Fruit fly (Drosophila melanogaster) whole organism, embryonic: ENCODE data around the gene CG42259.

Source experiments
- Atf-2 ChIP-seq: fragments of 200-800 bp; sonication (Bioruptor generic); optimal IDR thresholded peaks from 2 replicates; lab custom pipeline; 2016; ENCODE audit warnings: missing biosample characterization, missing genetic modification characterization
- CG12104 ChIP-seq: fragments of 200-800 bp; sonication (Bioruptor generic); optimal IDR thresholded peaks from 3 replicates; lab custom pipeline; 2016; ENCODE audit warnings: missing biosample characterization, missing genetic modification characterization
- CG12219 ChIP-seq: fragments of 200-800 bp; sonication (Bioruptor generic); optimal IDR thresholded peaks from 3 replicates; lab custom pipeline; 2018; ENCODE audit warnings: missing biosample characterization, mild to moderate bottlenecking, missing genetic modification characterization
- CG13296 ChIP-seq: fragments of 200-800 bp; sonication (Bioruptor generic); optimal IDR thresholded peaks from 3 replicates; lab custom pipeline; 2018; ENCODE audit warnings: missing biosample characterization, mild to moderate bottlenecking, missing genetic modification characterization
- CG14710 ChIP-seq: fragments of 200-800 bp; sonication (Bioruptor generic); optimal IDR thresholded peaks from 3 replicates; lab custom pipeline; 2019; ENCODE audit warnings: missing biosample characterization, mild to moderate bottlenecking, missing genetic modification characterization, moderate library complexity
- CG15269 ChIP-seq: fragments of 200-800 bp; sonication (Bioruptor generic); optimal IDR thresholded peaks from 2 replicates; lab custom pipeline; 2018; ENCODE audit warnings: missing biosample characterization, mild to moderate bottlenecking, missing genetic modification characterization, moderate library complexity
- CG15696 ChIP-seq: fragments of 200-800 bp; sonication (Bioruptor generic); optimal IDR thresholded peaks from 2 replicates; lab custom pipeline; 2019; ENCODE audit warnings: missing biosample characterization, mild to moderate bottlenecking, missing genetic modification characterization, moderate library complexity
- CG17328 ChIP-seq: fragments of 200-800 bp; sonication (Bioruptor generic); IDR thresholded peaks from 2 replicates; pipeline ENCODE4 v1.3.6; 2022; ENCODE audit warnings: missing biosample characterization, missing genetic modification characterization
- CG17912 ChIP-seq: fragments of 200-800 bp; sonication (Bioruptor generic); optimal IDR thresholded peaks from 2 replicates; lab custom pipeline; 2018; ENCODE audit warnings: missing biosample characterization, mild to moderate bottlenecking, missing genetic modification characterization
- CG30431 ChIP-seq: fragments of 200-800 bp; sonication (Bioruptor generic); optimal IDR thresholded peaks from 2 replicates; lab custom pipeline; 2017; ENCODE audit warnings: missing biosample characterization, missing genetic modification characterization
- CG34224 ChIP-seq: fragments of 200-800 bp; sonication (Bioruptor generic); IDR thresholded peaks from 3 replicates; pipeline ENCODE4 v1.3.6; 2022; ENCODE audit warnings: missing biosample characterization, missing genetic modification characterization; ENCODE audit not compliant: partially characterized antibody
- CG42726 ChIP-seq: fragments of 200-800 bp; sonication (Bioruptor generic); IDR thresholded peaks from 2 replicates; pipeline ENCODE4 v1.3.6; 2022; ENCODE audit warnings: missing biosample characterization, missing genetic modification characterization; ENCODE audit not compliant: partially characterized antibody
- CG4707 ChIP-seq: fragments of 200-800 bp; sonication (Bioruptor generic); optimal IDR thresholded peaks from 2 replicates; lab custom pipeline; 2018; ENCODE audit warnings: missing biosample characterization, mild to moderate bottlenecking, missing genetic modification characterization, moderate library complexity
- CG6791 ChIP-seq: fragments of 200-800 bp; sonication (Bioruptor generic); IDR thresholded peaks from 3 replicates; pipeline ENCODE4 v1.3.6; 2022; ENCODE audit warnings: missing biosample characterization, missing genetic modification characterization; ENCODE audit not compliant: partially characterized antibody
- CG6813 ChIP-seq: fragments of 200-800 bp; sonication (Bioruptor generic); optimal IDR thresholded peaks from 2 replicates; lab custom pipeline; 2017; ENCODE audit warnings: missing biosample characterization, missing genetic modification characterization, mild to moderate bottlenecking, moderate library complexity, missing genetic modification reagents
- CG7786 ChIP-seq: fragments of 200-800 bp; sonication (Bioruptor generic); optimal IDR thresholded peaks from 2 replicates; lab custom pipeline; 2016; ENCODE audit warnings: missing biosample characterization, missing genetic modification characterization
- CG7987 ChIP-seq: fragments of 200-800 bp; sonication (Bioruptor generic); optimal IDR thresholded peaks from 2 replicates; lab custom pipeline; 2018; ENCODE audit warnings: missing biosample characterization, mild to moderate bottlenecking, missing genetic modification characterization, moderate library complexity
- CG9437 ChIP-seq: fragments of 200-800 bp; sonication (Bioruptor generic); optimal IDR thresholded peaks from 2 replicates; lab custom pipeline; 2018; ENCODE audit warnings: missing biosample characterization, mild to moderate bottlenecking, missing genetic modification characterization
- CG9727 ChIP-seq: fragments of 200-800 bp; sonication (Bioruptor generic); optimal IDR thresholded peaks from 3 replicates; lab custom pipeline; 2017; ENCODE audit warnings: missing biosample characterization, mild to moderate bottlenecking, missing genetic modification characterization
- Dp ChIP-seq: fragments of 200-800 bp; sonication (Bioruptor generic); optimal IDR thresholded peaks from 2 replicates; lab custom pipeline; 2018; ENCODE audit warnings: missing biosample characterization, mild to moderate bottlenecking, missing genetic modification characterization, moderate library complexity
- ERR ChIP-seq: fragments of 200-800 bp; sonication (Bioruptor generic); optimal IDR thresholded peaks from 2 replicates; lab custom pipeline; 2016; ENCODE audit warnings: missing biosample characterization, missing genetic modification characterization
- Hr51 ChIP-seq, 2 experiments: fragments of 200-800 bp; sonication (Bioruptor generic); optimal IDR thresholded peaks; 2 replicates in 1 of 2; 3 replicates in 1 of 2; lab custom pipeline; 2016 to 2018; ENCODE audit warnings: missing biosample characterization in 2 of 2, missing genetic modification characterization in 2 of 2, mild to moderate bottlenecking in 1 of 2, moderate library complexity in 1 of 2
- Lhr ChIP-seq: fragments of 200-800 bp; sonication (Bioruptor generic); optimal IDR thresholded peaks from 3 replicates; lab custom pipeline; 2017; ENCODE audit warnings: mild to moderate bottlenecking, missing biosample characterization, missing genetic modification reagents, missing genetic modification characterization
- Med ChIP-seq: fragments of 200-800 bp; sonication (Bioruptor generic); peaks from one replicate; lab custom pipeline; 2016; ENCODE audit warnings: missing biosample characterization, missing genetic modification characterization, mild to moderate bottlenecking, inconsistent platforms, moderate library complexity
- Mrtf ChIP-seq: fragments of 200-800 bp; sonication (Bioruptor generic); IDR thresholded peaks from 3 replicates; pipeline ENCODE4 v1.3.6; 2022; ENCODE audit warnings: missing biosample characterization, missing genetic modification characterization
- Myb ChIP-seq: fragments of 200-800 bp; sonication (Bioruptor generic); optimal IDR thresholded peaks from 2 replicates; lab custom pipeline; 2016; ENCODE audit warnings: missing biosample characterization, missing genetic modification characterization
- Nf-YC ChIP-seq: fragments of 200-800 bp; optimal IDR thresholded peaks from 3 replicates; lab custom pipeline; 2019; ENCODE audit warnings: missing biosample characterization, mild to moderate bottlenecking, missing genetic modification characterization, moderate library complexity
- Oli ChIP-seq: fragments of 200-800 bp; sonication (Bioruptor generic); optimal IDR thresholded peaks from 2 replicates; lab custom pipeline; 2018; ENCODE audit warnings: missing biosample characterization, mild to moderate bottlenecking, missing genetic modification characterization, moderate library complexity
- Opbp ChIP-seq: fragments of 200-800 bp; sonication (Bioruptor generic); IDR thresholded peaks from 3 replicates; pipeline ENCODE4 v1.3.6; 2022; ENCODE audit warnings: missing biosample characterization, missing genetic modification characterization; ENCODE audit not compliant: partially characterized antibody
- Scr ChIP-seq: fragments of 200-800 bp; sonication (Bioruptor generic); IDR thresholded peaks from 2 replicates; pipeline ENCODE4 v1.3.6; 2022; ENCODE audit warnings: missing biosample characterization, missing genetic modification characterization; ENCODE audit not compliant: partially characterized antibody
- YL-1 ChIP-seq: fragments of 200-800 bp; sonication (Bioruptor generic); optimal IDR thresholded peaks from 3 replicates; lab custom pipeline; 2017; ENCODE audit warnings: missing biosample characterization, mild to moderate bottlenecking, missing genetic modification characterization
- amos ChIP-seq: fragments of 200-800 bp; sonication (Bioruptor generic); IDR thresholded peaks from 2 replicates; pipeline ENCODE4 v1.3.6; 2022; ENCODE audit warnings: missing biosample characterization, missing genetic modification characterization; ENCODE audit not compliant: partially characterized antibody
- ci ChIP-seq: fragments of 200-800 bp; sonication (Bioruptor generic); IDR thresholded peaks from 3 replicates; pipeline ENCODE4 v1.3.6; 2022; ENCODE audit warnings: missing biosample characterization, missing genetic modification characterization
- dati ChIP-seq: fragments of 200-800 bp; sonication (Bioruptor generic); IDR thresholded peaks from 2 replicates; pipeline ENCODE4 v1.3.6; 2022; ENCODE audit warnings: missing biosample characterization, missing genetic modification characterization
- dm ChIP-seq: fragments of 200-800 bp; sonication (Bioruptor generic); optimal IDR thresholded peaks from 3 replicates; lab custom pipeline; 2016; ENCODE audit warnings: missing biosample characterization, missing genetic modification characterization
- hb ChIP-seq: fragments of 200-800 bp; sonication (Bioruptor generic); IDR thresholded peaks from 3 replicates; pipeline ENCODE4 v1.3.6; 2022; ENCODE audit warnings: missing biosample characterization, missing genetic modification characterization; ENCODE audit not compliant: partially characterized antibody
- hkb ChIP-seq, 2 experiments: fragments of 200-800 bp in 1 of 2; fragments of >200 bp in 1 of 2; sonication (Bioruptor generic) in 1 of 2; IDR thresholded peaks in 1 of 2; optimal IDR thresholded peaks in 1 of 2; 2 replicates each; pipeline versions ENCODE4 v1.3.6 to Lab custom; 2017 to 2022; ENCODE audit warnings: missing biosample characterization in 1 of 2, missing genetic modification characterization in 1 of 2
- ind ChIP-seq: fragments of 200-800 bp; sonication (Bioruptor generic); optimal IDR thresholded peaks from 3 replicates; lab custom pipeline; 2016; ENCODE audit warnings: missing biosample characterization, missing genetic modification characterization
- inv ChIP-seq: fragments of 200-800 bp; sonication (Bioruptor generic); IDR thresholded peaks from 2 replicates; pipeline ENCODE4 v1.3.6; 2022; ENCODE audit warnings: missing biosample characterization, missing genetic modification characterization; ENCODE audit not compliant: partially characterized antibody
- kni ChIP-seq: fragments of 200-800 bp; sonication (Bioruptor generic); optimal IDR thresholded peaks from 3 replicates; lab custom pipeline; 2017; ENCODE audit warnings: mild to moderate bottlenecking, missing biosample characterization, missing genetic modification reagents, missing genetic modification characterization
- lab ChIP-seq: fragments of 200-800 bp; sonication (Bioruptor generic); optimal IDR thresholded peaks from 3 replicates; lab custom pipeline; 2017; ENCODE audit warnings: missing biosample characterization, missing genetic modification characterization, mild to moderate bottlenecking, moderate library complexity, missing genetic modification reagents
- mirr ChIP-seq: fragments of 200-800 bp; sonication (Bioruptor generic); optimal IDR thresholded peaks from 3 replicates; lab custom pipeline; 2018; ENCODE audit warnings: missing biosample characterization, mild to moderate bottlenecking, missing genetic modification characterization
- pros ChIP-seq: fragments of 200-800 bp; sonication (Bioruptor generic); optimal IDR thresholded peaks from 3 replicates; lab custom pipeline; 2019; ENCODE audit warnings: missing biosample characterization, mild to moderate bottlenecking, missing genetic modification characterization, moderate library complexity
- sr ChIP-seq: fragments of 200-800 bp; sonication (Bioruptor generic); IDR thresholded peaks from 3 replicates; pipeline ENCODE4 v1.3.6; 2022; ENCODE audit warnings: missing biosample characterization, missing genetic modification characterization
- stwl ChIP-seq: fragments of 200-800 bp; sonication (Bioruptor generic); optimal IDR thresholded peaks from 3 replicates; lab custom pipeline; 2018; ENCODE audit warnings: missing biosample characterization, mild to moderate bottlenecking, missing genetic modification characterization, moderate library complexity
- unpg ChIP-seq: fragments of 200-800 bp; sonication (Bioruptor generic); optimal IDR thresholded peaks from 3 replicates; lab custom pipeline; 2018; ENCODE audit warnings: missing biosample characterization, mild to moderate bottlenecking, missing genetic modification characterization, moderate library complexity
- wek ChIP-seq: fragments of 200-800 bp; sonication (Bioruptor generic); optimal IDR thresholded peaks from 3 replicates; lab custom pipeline; 2018; ENCODE audit warnings: missing biosample characterization, mild to moderate bottlenecking, missing genetic modification characterization, moderate library complexity
- z ChIP-seq: fragments of 200-800 bp; sonication (Bioruptor generic); IDR thresholded peaks from 3 replicates; pipeline ENCODE4 v1.3.6; 2022; ENCODE audit warnings: missing biosample characterization, missing genetic modification characterization

The CG42259 gene

dm6 chrX:1026511-1026910 is 19.5 kb upstream of the CG42259 start, which contains the start of the genes CG32814, CG11638 and CG3021 (continued):
- TF ChIP-seq hkb (optimal IDR thresholded peaks at IDR 0.05; lab: Kevin White, UChicago) (no peak), hkb (GFP tag; IDR thresholded peaks at IDR 0.05; lab: Robert Waterston, UW) (peak; percentile 38; the same call in 1 of the 2 replicates), CG6791 (GFP tag; lab: Robert Waterston, UW) (peak; percentile 57; the same call in 1 of the 3 replicates), mirr (peak; percentile 9), CG17328 (GFP tag; lab: Robert Waterston, UW) (peak; percentile 15; the same call in 1 of the 2 replicates), kni (GFP tag; lab: Kevin White, UChicago) (peak; percentile 23), CG7786 (GFP tag; lab: Kevin White, UChicago) (no peak), CG30431 (GFP tag; lab: Kevin White, UChicago) (no peak), stwl (tag; lab: Kevin White, UChicago) (peak; percentile 86), inv (GFP tag; lab: Robert Waterston, UW) (no peak), Oli (tag; lab: Kevin White, UChicago) (no peak), CG4707 (no peak), Dp (GFP tag; lab: Kevin White, UChicago) (peak; percentile 55), Mrtf (GFP tag; lab: Robert Waterston, UW) (no peak), Atf-2 (no peak), ind (GFP tag; lab: Kevin White, UChicago) (no peak), CG42726 (GFP tag; lab: Robert Waterston, UW) (peak; percentile 25; the same call in 1 of the 2 replicates), CG12104 (GFP tag; lab: Kevin White, UChicago) (no peak), CG9437 (GFP tag; lab: Kevin White, UChicago) (no peak), amos (peak; percentile 59; the same call in 1 of the 2 replicates), Hr51 (GFP tag; optimal IDR thresholded peaks at IDR 0.05; lab: Kevin White, UChicago) (peak in 1 of 2 experiments; percentile 25), dati (GFP tag; lab: Robert Waterston, UW) (no peak), CG17912 (peak; percentile 23), CG12219 (GFP tag; lab: Kevin White, UChicago) (peak; percentile 9), Lhr (GFP tag; lab: Kevin White, UChicago) (peak; percentile 11), z (GFP tag; lab: Robert Waterston, UW) (no peak), CG34224 (GFP tag; lab: Robert Waterston, UW) (peak; percentile 42; the same call in 2 of the 3 replicates), CG13296 (GFP tag; lab: Kevin White, UChicago) (peak; percentile 5), CG15269 (peak; percentile 26), pros (GFP tag; lab: Kevin White, UChicago) (no peak), unpg (GFP tag; lab: Kevin White, UChicago) (peak; percentile 14), sr (GFP tag; lab: Robert Waterston, UW) (no peak), dm (GFP tag; lab: Kevin White, UChicago) (peak; percentile 46), Scr (GFP tag; lab: Robert Waterston, UW) (peak; percentile 54; the same call in 1 of the 2 replicates), CG14710 (tag; lab: Kevin White, UChicago) (peak; percentile 28), CG6813 (GFP tag; lab: Kevin White, UChicago) (no peak), lab (GFP tag; lab: Kevin White, UChicago) (peak; percentile 39), ERR (GFP tag; lab: Kevin White, UChicago) (no peak), ci (GFP tag; lab: Robert Waterston, UW) (peak; percentile 79), Myb (GFP tag; lab: Kevin White, UChicago) (peak; percentile 60), Nf-YC (tag; lab: Kevin White, UChicago) (peak; percentile 17), hb (GFP tag; lab: Robert Waterston, UW) (no peak), Med (peak; percentile 89), YL-1 (GFP tag; lab: Kevin White, UChicago) (peak; percentile 67), Opbp (GFP tag; lab: Robert Waterston, UW) (peak; percentile 59), wek (GFP tag; lab: Kevin White, UChicago) (peak; percentile 0), CG7987 (GFP tag; lab: Kevin White, UChicago) (peak; percentile 45), CG9727 (GFP tag; lab: Kevin White, UChicago) (peak; percentile 28), CG15696 (no peak)
